Worm (Caenorhabditis elegans) whole organism, L4 larva: ENCODE measurements around the gene abhd-5.1.

ENCODE experiments used
- R02D3.7 ChIP-seq: fragments of 150-350 bp; sonication (generic microtip); optimal IDR thresholded peaks from 3 replicates; lab custom pipeline; 2014; ENCODE audit warnings: missing biosample characterization, missing genetic modification characterization
- aly-2 ChIP-seq: sonication (generic microtip); optimal IDR thresholded peaks from 2 replicates; lab custom pipeline; 2018; ENCODE audit warnings: missing biosample characterization, missing genetic modification characterization
- ceh-82 ChIP-seq: sonication (generic microtip); optimal IDR thresholded peaks from 2 replicates; lab custom pipeline; 2017; ENCODE audit warnings: missing biosample characterization, missing genetic modification characterization
- fkh-10 ChIP-seq: fragments of 150-350 bp; optimal IDR thresholded peaks from 2 replicates; lab custom pipeline; 2014; ENCODE audit warnings: missing biosample characterization, missing genetic modification reagents, missing genetic modification characterization
- nhr-77 ChIP-seq: fragments of 150-350 bp; optimal IDR thresholded peaks from 2 replicates; lab custom pipeline; 2014; ENCODE audit warnings: missing biosample characterization, missing genetic modification characterization
- pha-4 ChIP-seq, 2 experiments: fragments of 150-350 bp in 1 of 2; fragments of 200-800 bp in 1 of 2; sonication (Bioruptor generic) in 1 of 2; IDR thresholded peaks in 1 of 2; optimal IDR thresholded peaks in 1 of 2; 2 replicates each; pipeline versions ENCODE4 v1.3.6 to Lab custom; 2014 to 2022; ENCODE audit warnings: missing genetic modification characterization in 2 of 2, missing genetic modification reagents in 2 of 2, missing biosample characterization in 1 of 2, missing compliant biosample characterization in 1 of 2
- snpc-4 ChIP-seq: fragments of 150-350 bp; optimal IDR thresholded peaks from 2 replicates; lab custom pipeline; 2014; ENCODE audit warnings: missing biosample characterization, missing genetic modification characterization

- TF ChIP-seq aly-2 (tag; lab: Kevin White, UChicago) (no peak), snpc-4 (tag; lab: Kevin White, UChicago) (no peak), pha-4 (GFP tag; IDR thresholded peaks at IDR 0.05; lab: Robert Waterston, UW) (no peak), pha-4 (tag; optimal IDR thresholded peaks at IDR 0.05; lab: Kevin White, UChicago) (no peak), nhr-77 (no peak), R02D3.7 (tag; lab: Kevin White, UChicago) (no peak), ceh-82 (tag; lab: Kevin White, UChicago) (no peak), fkh-10 (GFP tag; lab: Kevin White, UChicago) (no peak)
These were observed 4.9 kb upstream of the abhd-5.1 start, which contains the start of the genes cwp-2 and cwp-3 for ce11 chrV:4842544-4842943.
